Worm (Caenorhabditis elegans) whole organism, early embryonic: ENCODE results near the gene cth-2.
A peak's percentile ranks its signal among the peaks of the same experiment; 100 is the strongest.
"Not testable (repeated sequence)": the region's sequence is repeated elsewhere in the genome, so short reads cannot be mapped to it uniquely, and the experiment has no call there.

Source experiments
- B0310.2 ChIP-seq: sonication (generic microtip); optimal IDR thresholded peaks from 2 replicates; lab custom pipeline; 2016; ENCODE audit warnings: mild to moderate bottlenecking, missing genetic modification characterization, missing compliant biosample characterization
- F13C5.2 ChIP-seq: sonication (generic microtip); optimal IDR thresholded peaks from 2 replicates; lab custom pipeline; 2017; ENCODE audit warnings: mild to moderate bottlenecking, missing genetic modification characterization, inconsistent platforms, missing compliant biosample characterization
- aly-1 ChIP-seq: sonication (generic microtip); optimal IDR thresholded peaks from 2 replicates; lab custom pipeline; 2016; ENCODE audit warnings: missing genetic modification characterization, missing compliant biosample characterization
- ama-1 ChIP-seq: fragments of 150-350 bp; optimal IDR thresholded peaks from 2 replicates; lab custom pipeline; 2014
- ceh-13 ChIP-seq: fragments of 200-800 bp; sonication (Bioruptor generic); optimal IDR thresholded peaks from 2 replicates; lab custom pipeline; 2018; ENCODE audit warnings: mild to moderate bottlenecking, missing genetic modification characterization, missing compliant biosample characterization
- ceh-36 ChIP-seq: sonication (generic microtip); optimal IDR thresholded peaks from 2 replicates; lab custom pipeline; 2016; ENCODE audit warnings: missing genetic modification characterization, inconsistent platforms, missing compliant biosample characterization
- ets-7 ChIP-seq: sonication (generic microtip); optimal IDR thresholded peaks from 2 replicates; lab custom pipeline; 2016; ENCODE audit warnings: missing genotype, missing genetic modification characterization, missing compliant biosample characterization
- flt-1 ChIP-seq: fragments of 200-800 bp; sonication (Bioruptor generic); IDR thresholded peaks from 2 replicates; pipeline ENCODE4 v1.3.6; 2022; ENCODE audit warnings: missing genetic modification characterization, missing compliant biosample characterization
- hmbx-1 ChIP-seq: sonication (generic microtip); optimal IDR thresholded peaks from 2 replicates; lab custom pipeline; 2016; ENCODE audit warnings: mild to moderate bottlenecking, missing genetic modification characterization, missing compliant biosample characterization
- hmg-4 ChIP-seq: fragments of 200-800 bp; sonication (Bioruptor generic); optimal IDR thresholded peaks from 2 replicates; lab custom pipeline; 2018; ENCODE audit warnings: mild to moderate bottlenecking, missing genetic modification characterization, missing compliant biosample characterization
- hnd-1 ChIP-seq: sonication (generic microtip); optimal IDR thresholded peaks from 2 replicates; lab custom pipeline; 2016; ENCODE audit warnings: missing genetic modification characterization, missing compliant biosample characterization
- pes-1 ChIP-seq: fragments of 200-800 bp; sonication (Bioruptor generic); IDR thresholded peaks from 2 replicates; pipeline ENCODE4 v1.3.6; 2022; ENCODE audit warnings: missing genetic modification reagents, missing genetic modification characterization, missing compliant biosample characterization
- scrt-1 ChIP-seq: fragments of 200-800 bp; sonication (Bioruptor generic); IDR thresholded peaks from 2 replicates; pipeline ENCODE4 v1.3.6; 2022; ENCODE audit warnings: missing genetic modification characterization, missing compliant biosample characterization
- sea-1 ChIP-seq: fragments of 200-800 bp; sonication (Bioruptor generic); conservative IDR thresholded peaks from 2 replicates; pipeline ENCODE4 v1.3.6; 2022; ENCODE audit warnings: missing genetic modification characterization, missing compliant biosample characterization
- tbx-11 ChIP-seq: fragments of 200-800 bp; sonication (Bioruptor generic); IDR thresholded peaks from 2 replicates; pipeline ENCODE4 v1.3.6; 2022; ENCODE audit warnings: missing genetic modification characterization, missing compliant biosample characterization
- tbx-37 ChIP-seq: fragments of 200-800 bp; sonication (Bioruptor generic); conservative IDR thresholded peaks from 2 replicates; pipeline ENCODE4 v1.3.6; 2022; ENCODE audit warnings: missing genetic modification reagents, missing genetic modification characterization, missing compliant biosample characterization
- tra-4 ChIP-seq: sonication (generic microtip); optimal IDR thresholded peaks from 2 replicates; lab custom pipeline; 2017; ENCODE audit warnings: missing genetic modification characterization, missing compliant biosample characterization

Gene cth-2

DNA sequence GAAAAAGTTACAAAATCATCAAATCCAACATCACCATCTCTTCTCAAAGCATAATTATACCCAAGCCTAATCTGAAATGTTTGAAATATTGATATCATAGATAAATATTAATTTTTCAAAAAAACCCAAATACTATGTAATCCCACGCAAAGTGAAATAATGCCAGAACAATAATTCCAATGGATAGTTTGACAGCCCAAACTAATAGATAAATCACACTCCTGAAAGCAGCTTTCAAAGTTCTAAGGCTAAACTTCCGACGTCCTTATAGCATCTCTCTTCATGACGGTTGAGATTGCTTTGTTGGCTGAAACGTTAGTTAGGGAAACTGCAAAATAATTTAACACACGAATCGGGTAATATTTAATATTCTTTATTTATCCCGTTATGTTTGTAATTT lies 41.5 kb upstream of the cth-2 start:
- TF ChIP-seq hmbx-1: no peak
- no peak for TF ChIP-seq ceh-13
- TF ChIP-seq F13C5.2 (tag; lab: Kevin White, UChicago): no peak
- TF ChIP-seq tbx-11 (GFP tag; lab: Robert Waterston, UW): no peak
- TF ChIP-seq ceh-36: no peak
- no peak for TF ChIP-seq ama-1
- TF ChIP-seq ets-7 (tag; lab: Kevin White, UChicago): no peak

DNA sequence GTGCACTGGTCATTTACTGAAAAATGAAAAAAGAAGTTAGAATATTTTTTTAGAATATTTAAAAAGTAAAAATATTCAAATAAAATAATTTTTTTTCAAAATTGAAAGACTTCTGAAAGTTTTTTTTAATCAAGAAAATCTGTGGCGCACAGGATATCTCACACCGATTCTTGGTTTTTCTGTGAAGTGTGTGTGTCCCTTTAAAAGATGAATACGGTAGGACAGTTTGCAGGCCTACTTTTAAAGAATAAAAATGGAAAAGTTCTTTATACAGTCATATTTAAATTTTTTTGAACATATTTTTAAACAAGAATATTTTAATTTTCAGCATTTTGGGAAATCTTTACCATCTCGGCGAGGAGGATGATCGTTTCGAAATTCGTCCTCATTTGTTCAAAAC lies 40.8 kb upstream of the cth-2 start, which contains the start of gene mct-5:
Gene mct-5 (minus strand): TSS at position 16 of the 400 bp plus-strand sequence.
- no peak for TF ChIP-seq ets-7 (tag; lab: Kevin White, UChicago)
- no peak for TF ChIP-seq tbx-11 (GFP tag; lab: Robert Waterston, UW)
- TF ChIP-seq tra-4: no peak
- no peak for TF ChIP-seq ama-1
- no peak for TF ChIP-seq scrt-1 (GFP tag; lab: Robert Waterston, UW)
- TF ChIP-seq B0310.2: no peak
- TF ChIP-seq hmbx-1: no peak
- no peak for TF ChIP-seq pes-1 (GFP tag; lab: Robert Waterston, UW)
- TF ChIP-seq aly-1 (tag; lab: Kevin White, UChicago): no peak
- TF ChIP-seq ceh-36: no peak
- TF ChIP-seq sea-1 (GFP tag; lab: Robert Waterston, UW): no peak
- TF ChIP-seq hnd-1 (tag; lab: Kevin White, UChicago): no peak
- TF ChIP-seq F13C5.2 (tag; lab: Kevin White, UChicago): no peak
- TF ChIP-seq flt-1 (GFP tag; lab: Robert Waterston, UW): no peak
- TF ChIP-seq ceh-13: no peak
- TF ChIP-seq tbx-37 (GFP tag; lab: Robert Waterston, UW): no peak
- TF ChIP-seq hmg-4 (GFP tag; lab: Kevin White, UChicago): no peak

DNA sequence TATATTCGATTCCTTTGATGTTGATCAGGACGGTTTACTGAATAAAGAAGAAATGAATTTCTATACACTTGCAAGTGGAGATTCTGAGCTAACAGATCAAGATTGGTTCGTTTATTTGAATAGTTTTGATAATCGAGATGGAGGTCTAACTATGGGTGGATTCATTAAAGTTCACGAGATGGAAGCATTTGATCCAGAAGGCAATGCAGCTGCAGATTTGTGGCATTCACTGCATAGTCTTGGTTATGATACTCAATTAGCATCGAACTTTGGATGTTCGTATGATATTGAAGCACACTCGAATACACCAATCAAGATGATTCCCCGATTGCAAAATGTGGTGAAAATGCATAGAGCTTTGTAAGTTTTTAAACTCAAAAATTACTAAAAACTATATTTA lies 38.2 kb upstream of the cth-2 start:
- TF ChIP-seq tbx-11 (GFP tag; lab: Robert Waterston, UW): no peak
- TF ChIP-seq ama-1: no peak
- TF ChIP-seq pes-1 (GFP tag; lab: Robert Waterston, UW): no peak
- no peak for TF ChIP-seq hnd-1 (tag; lab: Kevin White, UChicago)
- no peak for TF ChIP-seq ceh-36
- TF ChIP-seq aly-1 (tag; lab: Kevin White, UChicago): no peak
- no peak for TF ChIP-seq tra-4
- no peak for TF ChIP-seq ceh-13
- TF ChIP-seq F13C5.2 (tag; lab: Kevin White, UChicago): no peak
- no peak for TF ChIP-seq hmg-4 (GFP tag; lab: Kevin White, UChicago)
- TF ChIP-seq sea-1 (GFP tag; lab: Robert Waterston, UW): no peak
- TF ChIP-seq hmbx-1: no peak
- no peak for TF ChIP-seq flt-1 (GFP tag; lab: Robert Waterston, UW)
- no peak for TF ChIP-seq ets-7 (tag; lab: Kevin White, UChicago)
- TF ChIP-seq B0310.2: no peak
- no peak for TF ChIP-seq scrt-1 (GFP tag; lab: Robert Waterston, UW)
- no peak for TF ChIP-seq tbx-37 (GFP tag; lab: Robert Waterston, UW)

DNA sequence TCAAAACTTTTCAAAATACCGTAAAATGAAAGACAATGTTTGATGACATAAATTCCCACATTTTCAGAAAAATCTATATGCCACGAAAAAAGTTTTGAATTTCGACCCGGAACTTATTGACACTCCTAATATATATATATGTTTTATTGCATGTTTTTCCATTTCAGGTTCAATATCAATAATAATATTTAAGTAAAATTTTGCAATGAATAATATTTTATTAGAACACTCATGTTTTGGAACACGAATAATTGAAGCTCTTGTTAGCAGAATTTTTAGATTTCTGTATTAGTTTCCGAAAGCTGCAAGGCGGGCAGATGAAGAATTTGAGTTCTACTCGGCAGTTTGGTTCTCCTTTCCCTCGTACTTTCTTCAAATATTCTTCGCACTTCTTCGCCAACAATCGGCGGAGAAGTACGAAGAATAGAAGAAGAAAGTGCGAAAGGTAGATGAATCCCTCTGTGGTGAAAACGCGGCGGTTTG lies 35.6 kb upstream of the cth-2 start, which contains the start of gene T02G5.3:
Gene T02G5.3 (plus strand): TSS at position 51 of the 483 bp plus-strand sequence.
- TF ChIP-seq B0310.2 (peak; percentile 19), tbx-37 (GFP tag; lab: Robert Waterston, UW) (no peak), ets-7 (tag; lab: Kevin White, UChicago) (no peak), ama-1 (no peak), sea-1 (GFP tag; lab: Robert Waterston, UW) (0 out of 2 replicates have a peak, but pooled peaks have one; percentile 18), aly-1 (tag; lab: Kevin White, UChicago) (no peak)

DNA sequence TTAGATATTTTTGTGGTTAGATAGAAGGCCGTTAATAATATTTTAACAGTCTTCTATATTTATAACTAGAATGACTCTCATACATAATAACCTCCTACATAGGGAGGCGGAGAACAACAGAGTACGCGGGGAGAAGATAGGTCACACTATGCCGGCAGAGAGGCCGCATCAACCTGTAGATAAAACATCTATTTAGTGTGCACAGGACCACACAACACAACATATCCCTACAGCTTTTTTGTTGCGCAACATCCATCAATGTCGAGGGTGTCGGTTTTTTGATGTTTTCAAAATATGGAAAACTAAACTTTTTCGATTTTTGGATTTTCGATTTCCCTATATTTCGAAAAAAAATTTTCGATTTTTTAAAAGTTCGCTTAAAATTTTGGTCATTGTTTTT lies 33.1 kb upstream of the cth-2 start:
- TF ChIP-seq ceh-13: no peak
- TF ChIP-seq hmbx-1: no peak
- TF ChIP-seq ama-1: no peak
- TF ChIP-seq ets-7 (tag; lab: Kevin White, UChicago): no peak
- 0 out of 2 replicates have a peak, but pooled peaks have one; percentile 4 for TF ChIP-seq pes-1 (GFP tag; lab: Robert Waterston, UW)
- TF ChIP-seq hmg-4 (GFP tag; lab: Kevin White, UChicago): peak; percentile 44
- no peak; the same call in 1 of the 2 replicates for TF ChIP-seq tbx-11 (GFP tag; lab: Robert Waterston, UW)
- TF ChIP-seq tbx-37 (GFP tag; lab: Robert Waterston, UW): no peak
- no peak for TF ChIP-seq ceh-36
- no peak for TF ChIP-seq hnd-1 (tag; lab: Kevin White, UChicago)
- TF ChIP-seq tra-4: no peak
- TF ChIP-seq sea-1 (GFP tag; lab: Robert Waterston, UW): no peak
- TF ChIP-seq B0310.2: no peak

DNA sequence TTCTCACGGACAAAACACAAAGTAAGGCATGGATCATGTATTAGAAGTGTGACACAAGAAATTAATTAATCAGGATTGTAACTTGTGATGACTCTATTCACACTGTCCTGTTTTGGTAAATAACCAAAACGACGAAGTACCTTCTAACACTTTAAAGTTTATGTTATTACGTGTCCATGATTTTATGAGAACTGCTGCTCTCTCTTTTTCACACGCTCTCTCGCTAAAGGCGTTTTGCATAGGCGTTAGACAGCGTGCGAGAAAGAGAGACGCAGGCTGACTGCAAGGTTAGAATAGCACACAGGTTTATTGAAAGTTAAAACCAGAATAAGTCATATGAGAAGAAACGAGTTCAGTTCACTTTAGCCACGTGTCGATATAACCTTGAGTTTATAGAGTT lies 32.3 kb upstream of the cth-2 start:
- no peak for TF ChIP-seq hmbx-1
- no peak for TF ChIP-seq ets-7 (tag; lab: Kevin White, UChicago)
- TF ChIP-seq aly-1 (tag; lab: Kevin White, UChicago): no peak
- no peak for TF ChIP-seq ama-1
- TF ChIP-seq pes-1 (GFP tag; lab: Robert Waterston, UW): no peak
- TF ChIP-seq scrt-1 (GFP tag; lab: Robert Waterston, UW): no peak
- TF ChIP-seq B0310.2: no peak
- no peak for TF ChIP-seq hnd-1 (tag; lab: Kevin White, UChicago)
- no peak for TF ChIP-seq sea-1 (GFP tag; lab: Robert Waterston, UW)
- TF ChIP-seq flt-1 (GFP tag; lab: Robert Waterston, UW): no peak
- TF ChIP-seq F13C5.2 (tag; lab: Kevin White, UChicago): no peak

DNA sequence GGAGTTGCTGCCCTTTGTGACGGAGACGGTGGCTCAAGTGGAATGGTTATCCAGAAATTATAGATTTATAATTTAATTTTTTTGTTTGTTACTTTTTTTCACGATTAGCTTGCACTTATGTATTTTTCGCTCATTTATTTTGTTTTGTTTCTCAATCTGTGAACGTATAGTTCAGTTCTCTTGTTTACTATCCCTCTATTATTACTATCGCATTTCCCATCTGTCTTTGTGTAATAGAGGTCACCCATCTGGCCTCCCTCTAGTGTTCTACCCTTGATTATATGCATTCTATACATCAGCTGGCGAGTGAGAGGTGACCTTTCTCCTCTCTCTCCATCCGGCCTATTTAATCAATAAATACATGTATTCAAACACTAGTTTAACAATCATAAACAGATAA lies 26.3 kb upstream of the cth-2 start, which contains the start of the genes T02G5.14 and T02G5.15:
Gene T02G5.14 (plus strand): TSS at position 301 of the 400 bp plus-strand sequence.
Gene T02G5.15 (plus strand): TSS at position 301 of the 400 bp plus-strand sequence.
- TF ChIP-seq aly-1 (tag; lab: Kevin White, UChicago); B0310.2; hnd-1 (tag; lab: Kevin White, UChicago): not testable (repeated sequence)
